Worm (Caenorhabditis elegans) whole organism, L3 larva: ENCODE data around the gene atp-5.
A peak's percentile ranks its signal among the peaks of the same experiment; 100 is the strongest.

Experiments
- R02D3.7 ChIP-seq: fragments of 150-350 bp; optimal IDR thresholded peaks from 2 replicates; lab custom pipeline; 2014; ENCODE audit warnings: missing biosample characterization, missing genetic modification characterization
- ZK546.5 ChIP-seq: sonication (generic microtip); optimal IDR thresholded peaks from 2 replicates; lab custom pipeline; 2017; ENCODE audit warnings: missing biosample characterization, missing genetic modification characterization
- aly-2 ChIP-seq: fragments of 150-350 bp; optimal IDR thresholded peaks from 2 replicates; lab custom pipeline; 2014; ENCODE audit warnings: missing biosample characterization, missing genetic modification characterization
- ama-1 ChIP-seq: fragments of 150-350 bp; optimal IDR thresholded peaks from 2 replicates; lab custom pipeline; 2018
- ceh-16 ChIP-seq: sonication (generic microtip); optimal IDR thresholded peaks from 2 replicates; lab custom pipeline; 2017; ENCODE audit warnings: missing biosample characterization, missing genetic modification characterization
- ceh-28 ChIP-seq: fragments of 150-350 bp; optimal IDR thresholded peaks from 2 replicates; lab custom pipeline; 2014; ENCODE audit warnings: missing biosample characterization, missing genetic modification reagents, missing genetic modification characterization
- ceh-82 ChIP-seq: fragments of 150-350 bp; optimal IDR thresholded peaks from 2 replicates; lab custom pipeline; 2014; ENCODE audit warnings: missing biosample characterization, missing genetic modification characterization
- ceh-9 ChIP-seq: sonication (generic microtip); optimal IDR thresholded peaks from 2 replicates; lab custom pipeline; 2018; ENCODE audit warnings: missing biosample characterization, missing genetic modification characterization
- daf-12 ChIP-seq: fragments of 150-350 bp; optimal IDR thresholded peaks from 2 replicates; lab custom pipeline; 2014; ENCODE audit warnings: missing biosample characterization, missing genetic modification reagents, missing genetic modification characterization
- egl-27 ChIP-seq: sonication (generic microtip); optimal IDR thresholded peaks from 4 replicates; lab custom pipeline; 2017; ENCODE audit warnings: missing biosample characterization, missing genetic modification reagents, missing genetic modification characterization
- egl-5 ChIP-seq: fragments of 150-350 bp; optimal IDR thresholded peaks from 2 replicates; lab custom pipeline; 2017; ENCODE audit warnings: missing biosample characterization, missing genetic modification reagents, missing genetic modification characterization, inconsistent platforms
- elt-2 ChIP-seq: sonication (generic microtip); optimal IDR thresholded peaks from 2 replicates; lab custom pipeline; 2016; ENCODE audit warnings: missing genetic modification reagents, mild to moderate bottlenecking, missing genetic modification characterization, missing compliant biosample characterization
- elt-3 ChIP-seq, 3 experiments: fragments of 150-350 bp in 1 of 3; sonication (generic microtip) in 2 of 3; optimal IDR thresholded peaks; 2 replicates in 2 of 3; 4 replicates in 1 of 3; lab custom pipeline; 2014 to 2017; ENCODE audit warnings: missing biosample characterization in 3 of 3, missing genetic modification characterization in 3 of 3
- eor-1 ChIP-seq, 2 experiments: fragments of 150-350 bp; optimal IDR thresholded peaks; 2 replicates each; lab custom pipeline; 2014 to 2018; ENCODE audit warnings: missing biosample characterization in 2 of 2, missing genetic modification characterization in 2 of 2
- fkh-10 ChIP-seq: sonication (generic microtip); optimal IDR thresholded peaks from 2 replicates; lab custom pipeline; 2017; ENCODE audit warnings: missing biosample characterization, missing genetic modification reagents, missing genetic modification characterization
- fos-1 ChIP-seq: fragments of 150-350 bp; optimal IDR thresholded peaks from 2 replicates; lab custom pipeline; 2014; ENCODE audit warnings: missing biosample characterization, missing genetic modification characterization
- hmg-11 ChIP-seq: sonication (generic microtip); optimal IDR thresholded peaks from 2 replicates; lab custom pipeline; 2016; ENCODE audit warnings: missing genetic modification characterization, missing compliant biosample characterization
- jun-1 ChIP-seq: fragments of 150-350 bp; optimal IDR thresholded peaks from 2 replicates; lab custom pipeline; 2014; ENCODE audit warnings: missing biosample characterization, missing genetic modification reagents, missing genetic modification characterization
- lin-15B ChIP-seq: fragments of 150-350 bp; optimal IDR thresholded peaks from 2 replicates; lab custom pipeline; 2014; ENCODE audit warnings: missing biosample characterization, missing genetic modification characterization
- lin-39 ChIP-seq: fragments of 150-350 bp; optimal IDR thresholded peaks from 2 replicates; lab custom pipeline; 2018; ENCODE audit warnings: missing biosample characterization, missing genetic modification reagents, missing genetic modification characterization
- lsy-12 ChIP-seq: sonication (generic microtip); optimal IDR thresholded peaks from 2 replicates; lab custom pipeline; 2016; ENCODE audit warnings: mild to moderate bottlenecking, missing genetic modification characterization, missing compliant biosample characterization
- mdl-1 ChIP-seq: fragments of 150-350 bp; optimal IDR thresholded peaks from 2 replicates; lab custom pipeline; 2014; ENCODE audit warnings: missing biosample characterization, missing genetic modification characterization
- nfya-1 ChIP-seq: sonication (generic microtip); optimal IDR thresholded peaks from 2 replicates; lab custom pipeline; 2017; ENCODE audit warnings: missing genetic modification characterization, mild to moderate bottlenecking, missing compliant biosample characterization, antibody characterized with exemption, moderate library complexity; ENCODE audit not compliant: insufficient read depth
- nhr-11 ChIP-seq: fragments of 150-350 bp; optimal IDR thresholded peaks from 2 replicates; lab custom pipeline; 2014; ENCODE audit warnings: missing biosample characterization, missing genetic modification characterization
- nhr-12 ChIP-seq: fragments of 150-350 bp; optimal IDR thresholded peaks from 2 replicates; lab custom pipeline; 2014; ENCODE audit warnings: missing biosample characterization, missing genetic modification characterization
- nhr-23 ChIP-seq: fragments of 150-350 bp; optimal IDR thresholded peaks from 2 replicates; lab custom pipeline; 2014; ENCODE audit warnings: missing biosample characterization, missing genetic modification reagents, missing genetic modification characterization
- nhr-237 ChIP-seq: fragments of 150-350 bp; optimal IDR thresholded peaks from 2 replicates; lab custom pipeline; 2014; ENCODE audit warnings: missing biosample characterization, missing genetic modification characterization
- nhr-25 ChIP-seq: sonication (generic microtip); optimal IDR thresholded peaks from 2 replicates; lab custom pipeline; 2017; ENCODE audit warnings: missing biosample characterization, missing genetic modification characterization
- nhr-28 ChIP-seq: fragments of 150-350 bp; optimal IDR thresholded peaks from 2 replicates; lab custom pipeline; 2014; ENCODE audit warnings: missing biosample characterization, missing genetic modification characterization
- nhr-43 ChIP-seq: sonication (generic microtip); optimal IDR thresholded peaks from 2 replicates; lab custom pipeline; 2016; ENCODE audit warnings: mild to moderate bottlenecking, missing genetic modification characterization, missing compliant biosample characterization; ENCODE audit not compliant: poor library complexity, severe bottlenecking
- nhr-67 ChIP-seq: fragments of 150-350 bp; optimal IDR thresholded peaks from 2 replicates; lab custom pipeline; 2014; ENCODE audit warnings: missing biosample characterization, missing genetic modification characterization
- nhr-76 ChIP-seq: fragments of 150-350 bp; sonication (generic microtip); optimal IDR thresholded peaks from 5 replicates; lab custom pipeline; 2014; ENCODE audit warnings: missing biosample characterization, missing genetic modification characterization
- nhr-77 ChIP-seq: fragments of 150-350 bp; optimal IDR thresholded peaks from 2 replicates; lab custom pipeline; 2014; ENCODE audit warnings: missing biosample characterization, missing genetic modification characterization
- pha-4 ChIP-seq: fragments of 150-350 bp; optimal IDR thresholded peaks from 2 replicates; lab custom pipeline; 2014; ENCODE audit warnings: missing biosample characterization, missing genetic modification reagents, missing genetic modification characterization
- pqm-1 ChIP-seq: fragments of 150-350 bp; optimal IDR thresholded peaks from 2 replicates; lab custom pipeline; 2017; ENCODE audit warnings: missing biosample characterization, missing genetic modification characterization, inconsistent platforms
- sea-2 ChIP-seq: fragments of 150-350 bp; sonication (generic microtip); optimal IDR thresholded peaks from 4 replicates; lab custom pipeline; 2014; ENCODE audit warnings: missing biosample characterization, missing genetic modification reagents, missing genetic modification characterization
- skn-1 ChIP-seq: fragments of 150-350 bp; optimal IDR thresholded peaks from 2 replicates; lab custom pipeline; 2014; ENCODE audit warnings: missing biosample characterization, missing genetic modification characterization
- snpc-4 ChIP-seq: fragments of 150-350 bp; optimal IDR thresholded peaks from 2 replicates; lab custom pipeline; 2014; ENCODE audit warnings: missing biosample characterization, missing genetic modification characterization
- tbx-2 ChIP-seq: sonication (generic microtip); optimal IDR thresholded peaks from 2 replicates; lab custom pipeline; 2016; ENCODE audit warnings: mild to moderate bottlenecking, missing genetic modification characterization, missing compliant biosample characterization
- unc-39 ChIP-seq: sonication (generic microtip); optimal IDR thresholded peaks from 4 replicates; lab custom pipeline; 2017; ENCODE audit warnings: missing biosample characterization, missing genetic modification characterization
- unc-62 ChIP-seq: fragments of 150-350 bp; sonication (generic microtip); optimal IDR thresholded peaks from 4 replicates; lab custom pipeline; 2014; ENCODE audit warnings: missing biosample characterization, missing genetic modification reagents, missing genetic modification characterization
- zag-1 ChIP-seq: fragments of 150-350 bp; optimal IDR thresholded peaks from 2 replicates; lab custom pipeline; 2014; ENCODE audit warnings: missing biosample characterization, missing genetic modification characterization
- ztf-11 ChIP-seq: fragments of 150-350 bp; optimal IDR thresholded peaks from 2 replicates; lab custom pipeline; 2014; ENCODE audit warnings: missing biosample characterization, missing genetic modification characterization
- ztf-4 ChIP-seq: fragments of 150-350 bp; optimal IDR thresholded peaks from 2 replicates; lab custom pipeline; 2014; ENCODE audit warnings: missing biosample characterization, missing genetic modification characterization

The atp-5 gene

ce11 chrV:11152333-11152732, 28.7 kb upstream of the atp-5 start, which contains the start of gene srg-39:
TSS of gene srg-39 (minus strand) at chrV:11152433.
- TF ChIP-seq nhr-77 (no peak), nhr-237 (no peak), skn-1 (tag; lab: Kevin White, UChicago) (no peak), fkh-10 (GFP tag; lab: Kevin White, UChicago) (no peak), ceh-9 (no peak), nhr-12 (tag; lab: Kevin White, UChicago) (no peak)
- TF ChIP-seq, all 47 proteins: peak for 0

ce11 chrV:11149405-11149804, 25.7 kb upstream of the atp-5 start, which contains the start of gene T19C4.1:
TSS of gene T19C4.1 (plus strand) at chrV:11149705.
- TF ChIP-seq nhr-76 (no peak), ztf-4 (tag; lab: Kevin White, UChicago) (no peak), ZK546.5 (tag; lab: Kevin White, UChicago) (no peak), eor-1 (tag; optimal IDR thresholded peaks at IDR 0.05; lab: Kevin White, UChicago) (no peak), tbx-2 (tag; lab: Kevin White, UChicago) (no peak), elt-2 (tag; lab: Kevin White, UChicago) (no peak), pha-4 (tag; lab: Kevin White, UChicago) (no peak), jun-1 (tag; lab: Kevin White, UChicago) (no peak), nhr-67 (tag; lab: Kevin White, UChicago) (no peak), unc-39 (tag; lab: Kevin White, UChicago) (no peak), ceh-82 (tag; lab: Kevin White, UChicago) (no peak), nhr-23 (tag; lab: Kevin White, UChicago) (no peak), fkh-10 (GFP tag; lab: Kevin White, UChicago) (no peak), hmg-11 (tag; lab: Kevin White, UChicago) (no peak), zag-1 (tag; lab: Kevin White, UChicago) (no peak), nhr-43 (tag; lab: Kevin White, UChicago) (no peak), nhr-28 (tag; lab: Kevin White, UChicago) (no peak), ceh-28 (no peak), nfya-1 (tag; lab: Kevin White, UChicago) (no peak)

- TF ChIP-seq elt-3 (tag; optimal IDR thresholded peaks at IDR 0.05; lab: Kevin White, UChicago) (peak in 1 of 3 experiments; percentile 36), nhr-25 (tag; lab: Kevin White, UChicago) (peak; percentile 36), ceh-9 (no peak)
Measured at ce11 chrV:11148971-11149370, 25.3 kb upstream of the atp-5 start.

- TF ChIP-seq nhr-25 (tag; lab: Kevin White, UChicago) (peak; percentile 57), pha-4 (tag; lab: Kevin White, UChicago) (no peak), nhr-28 (tag; lab: Kevin White, UChicago) (no peak), nhr-237 (no peak), mdl-1 (tag; lab: Kevin White, UChicago) (no peak), aly-2 (no peak), egl-27 (tag; lab: Kevin White, UChicago) (no peak), elt-2 (tag; lab: Kevin White, UChicago) (no peak), elt-3 (tag; optimal IDR thresholded peaks at IDR 0.05; lab: Kevin White, UChicago) (peak in 1 of 3 experiments; percentile 6), eor-1 (tag; optimal IDR thresholded peaks at IDR 0.05; lab: Kevin White, UChicago) (no peak), pqm-1 (no peak), lsy-12 (tag; lab: Kevin White, UChicago) (no peak), jun-1 (tag; lab: Kevin White, UChicago) (no peak), nhr-23 (tag; lab: Kevin White, UChicago) (peak; percentile 35), daf-12 (peak; percentile 1), ztf-11 (no peak), nhr-76 (no peak), R02D3.7 (no peak), ceh-9 (no peak), egl-5 (tag; lab: Kevin White, UChicago) (no peak), ztf-4 (tag; lab: Kevin White, UChicago) (peak; percentile 55), fos-1 (no peak), nhr-77 (no peak), zag-1 (tag; lab: Kevin White, UChicago) (no peak), nhr-43 (tag; lab: Kevin White, UChicago) (peak; percentile 76), ceh-28 (no peak), hmg-11 (tag; lab: Kevin White, UChicago) (no peak), snpc-4 (tag; lab: Kevin White, UChicago) (no peak), ceh-16 (tag; lab: Kevin White, UChicago) (no peak), lin-39 (tag; lab: Kevin White, UChicago) (no peak), ZK546.5 (tag; lab: Kevin White, UChicago) (no peak), unc-62 (GFP tag; lab: Kevin White, UChicago) (no peak), skn-1 (tag; lab: Kevin White, UChicago) (no peak), nhr-11 (no peak), ama-1 (lab: Kevin White, UChicago) (peak; percentile 84), sea-2 (no peak), unc-39 (tag; lab: Kevin White, UChicago) (no peak), tbx-2 (tag; lab: Kevin White, UChicago) (peak; percentile 41), nfya-1 (tag; lab: Kevin White, UChicago) (no peak), lin-15B (no peak), nhr-67 (tag; lab: Kevin White, UChicago) (no peak), nhr-12 (tag; lab: Kevin White, UChicago) (no peak)
Measured at ce11 chrV:11147780-11148144, 24.1 kb upstream of the atp-5 start.
